Worm (Caenorhabditis elegans): ENCODE data around the gene 2L52.1.

DNA sequence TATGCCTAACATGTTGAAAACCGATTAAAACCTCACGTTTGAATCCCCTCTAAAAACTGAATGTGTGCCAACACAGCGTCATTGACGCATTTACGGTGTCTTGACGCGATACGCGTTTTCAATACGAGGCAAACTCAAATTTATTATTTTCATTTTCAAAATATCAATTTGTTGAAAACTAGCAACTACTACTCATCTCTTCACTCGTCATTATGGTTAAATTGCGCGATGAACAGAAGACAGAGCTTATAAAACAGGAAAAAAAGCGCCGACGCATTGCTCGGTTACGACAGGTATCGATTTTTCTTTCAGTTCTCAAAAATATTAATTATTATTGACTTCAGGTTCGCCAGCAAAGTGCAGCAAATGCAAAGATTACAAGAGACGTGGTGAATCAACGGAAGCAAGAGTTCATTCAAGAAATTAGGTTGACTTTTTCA lies 22.9 kb downstream of the 2L52.1 start, which contains the start of gene enee-1:
- peak; percentile 59 for TF ChIP-seq R02D3.7 (tag; optimal IDR thresholded peaks at IDR 0.05)
- no peak for TF ChIP-seq sea-2 (GFP tag; optimal IDR thresholded peaks at IDR 0.05)
- peak; percentile 82 for TF ChIP-seq tbx-2 (tag; optimal IDR thresholded peaks at IDR 0.05)
- peak; percentile 49 for TF ChIP-seq fos-1 (tag; optimal IDR thresholded peaks at IDR 0.05)
- peak; percentile 34 for TF ChIP-seq nhr-77 (tag; optimal IDR thresholded peaks at IDR 0.05)
- TF ChIP-seq aly-2 (tag; optimal IDR thresholded peaks at IDR 0.05): no peak
- peak; percentile 74 for TF ChIP-seq snpc-4 (tag; optimal IDR thresholded peaks at IDR 0.05)
- no peak for TF ChIP-seq unc-62 (GFP tag; optimal IDR thresholded peaks at IDR 0.05)
- TF ChIP-seq fkh-10 (GFP tag; optimal IDR thresholded peaks at IDR 0.05): peak; percentile 16
- no peak for TF ChIP-seq zag-1 (tag; optimal IDR thresholded peaks at IDR 0.05)
- peak; percentile 65 for TF ChIP-seq skn-1 (tag; optimal IDR thresholded peaks at IDR 0.05)
